Worm (Caenorhabditis elegans) whole organism, L4/young adult: Measurements from ENCODE around the gene trp-2.

ENCODE experiments used
- W03F9.2 ChIP-seq: fragments of 150-350 bp; optimal IDR thresholded peaks from 2 replicates; lab custom pipeline; 2014; ENCODE audit warnings: missing biosample characterization, missing genetic modification characterization
- dao-5 ChIP-seq: sonication (generic microtip); optimal IDR thresholded peaks from 2 replicates; lab custom pipeline; 2016; ENCODE audit warnings: missing genotype, missing genetic modification characterization, moderate library complexity, missing compliant biosample characterization
- him-1 ChIP-seq: sonication (generic microtip); optimal IDR thresholded peaks from 2 replicates; lab custom pipeline; 2016; ENCODE audit warnings: missing genotype, missing genetic modification reagents, missing genetic modification characterization, missing compliant biosample characterization

trp-2 gene

DNA sequence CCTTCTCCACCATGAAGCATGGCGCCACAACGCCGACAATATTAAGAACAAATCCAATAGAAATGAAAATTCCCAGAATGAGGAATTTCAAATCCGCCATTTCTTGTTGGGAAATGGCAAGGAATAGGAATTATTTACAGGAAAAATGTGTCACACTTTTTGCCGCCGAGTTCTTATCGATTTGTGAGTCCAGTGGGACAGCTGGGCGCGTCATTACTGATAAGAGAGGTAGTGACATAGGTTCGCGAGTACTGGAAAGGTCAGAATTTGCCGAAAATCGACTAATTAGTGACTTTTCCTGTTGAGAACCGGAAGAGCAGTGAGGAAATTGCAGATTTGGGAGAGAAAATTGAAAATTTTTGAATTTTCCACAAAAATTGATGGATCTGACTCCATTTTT, 36.6 kb downstream of the trp-2 start:
- TF ChIP-seq dao-5 (tag; lab: Kevin White, UChicago) (no peak), him-1 (tag; lab: Kevin White, UChicago) (no peak), W03F9.2 (no peak)

DNA sequence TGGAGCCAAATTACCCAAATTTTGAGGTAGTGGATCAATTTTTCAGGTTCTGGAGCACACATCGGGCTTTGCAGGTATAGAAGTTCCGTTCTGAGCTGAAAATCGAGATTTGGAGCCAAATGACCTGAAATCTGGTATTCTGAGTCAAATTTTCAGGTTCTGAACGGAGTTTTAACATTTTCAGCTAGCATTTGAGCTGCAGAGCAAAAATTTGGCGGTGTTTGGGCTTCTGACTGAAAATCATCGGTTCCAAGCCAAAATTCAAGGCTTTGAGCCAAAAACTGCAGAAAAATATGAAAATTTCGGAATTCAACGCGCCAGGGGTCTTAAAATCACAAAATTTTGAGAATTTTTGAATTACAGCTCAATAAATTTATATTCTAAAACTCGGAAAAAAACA, 39.3 kb downstream of the trp-2 start, which contains the start of the genes clc-26 and E_BE45912.2:
TSS of gene clc-26 (minus strand) at position 101 of the 400 bp plus-strand sequence.
TSS of gene E_BE45912.2 (minus strand) at position 139 of the 400 bp plus-strand sequence.
- TF ChIP-seq dao-5 (tag; lab: Kevin White, UChicago) (no peak), him-1 (tag; lab: Kevin White, UChicago) (no peak), W03F9.2 (no peak)

DNA sequence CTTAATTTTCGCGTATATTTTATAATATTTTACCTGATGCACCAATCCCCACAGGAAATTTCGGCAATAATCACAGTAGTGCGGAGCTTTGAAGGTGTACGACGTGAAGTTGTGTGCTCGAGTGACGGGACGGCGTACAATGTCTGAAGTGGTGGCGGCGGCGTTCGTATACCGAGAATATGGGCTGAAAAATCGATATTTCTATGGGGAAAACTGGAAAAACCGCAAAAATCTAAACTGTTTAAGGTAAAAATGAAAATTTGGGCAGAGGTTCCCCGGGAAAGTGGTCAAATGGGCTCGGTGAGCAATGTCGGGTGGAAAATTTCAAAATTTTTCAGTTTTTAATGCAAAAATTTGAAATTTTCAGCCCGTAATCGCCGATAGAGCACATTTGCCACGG, 43.2 kb downstream of the trp-2 start:
- TF ChIP-seq W03F9.2 (no peak), dao-5 (tag; lab: Kevin White, UChicago) (no peak), him-1 (tag; lab: Kevin White, UChicago) (no peak)

DNA sequence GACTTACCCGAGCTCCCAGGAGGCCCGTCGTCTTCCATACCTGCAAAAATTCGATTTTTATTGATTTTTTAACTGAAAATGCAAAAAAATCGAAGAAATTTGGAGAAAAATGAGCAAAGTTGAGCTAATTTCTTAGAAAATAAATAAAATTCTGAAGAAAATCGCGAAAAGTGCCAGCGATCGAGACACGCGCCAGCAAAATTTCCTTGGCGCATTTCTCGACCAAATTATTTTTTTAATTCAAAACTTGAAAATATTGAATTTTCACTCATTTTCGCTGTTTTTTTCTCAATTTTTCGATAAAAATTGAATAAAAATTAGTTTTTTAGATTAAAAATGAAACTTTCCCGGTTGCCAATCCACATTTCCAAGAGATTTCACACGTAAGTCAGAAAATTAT, 45.5 kb downstream of the trp-2 start, which contains the start of the genes chin-1 and BE0003N10.1:
TSS of gene chin-1 (minus strand) at position 40 of the 400 bp plus-strand sequence.
TSS of gene BE0003N10.1 (plus strand) at position 320 of the 400 bp plus-strand sequence.
- TF ChIP-seq dao-5 (tag; lab: Kevin White, UChicago) (no peak), W03F9.2 (peak; percentile 45), him-1 (tag; lab: Kevin White, UChicago) (no peak)

DNA sequence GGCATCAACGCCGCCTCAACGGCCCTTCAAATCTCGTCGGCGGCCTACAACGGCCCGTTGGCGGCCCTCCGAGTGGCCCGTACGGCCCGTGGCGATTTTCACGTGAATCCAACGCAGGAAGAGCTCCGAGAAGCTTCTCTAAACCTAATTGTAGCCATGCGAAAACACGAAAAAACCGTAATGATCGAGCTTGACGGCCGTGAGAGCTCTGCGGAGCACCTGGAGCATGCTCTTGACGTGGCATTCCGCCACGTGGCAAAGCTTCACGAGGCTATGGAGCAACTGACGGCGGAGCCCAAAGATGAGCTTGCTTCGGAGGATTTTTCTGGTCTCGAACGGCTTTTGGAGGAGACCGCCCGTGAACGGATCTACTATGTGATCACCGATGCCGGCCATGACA, 48.4 kb downstream of the trp-2 start:
- TF ChIP-seq W03F9.2 (no peak), him-1 (tag; lab: Kevin White, UChicago) (no peak), dao-5 (tag; lab: Kevin White, UChicago) (no peak)

DNA sequence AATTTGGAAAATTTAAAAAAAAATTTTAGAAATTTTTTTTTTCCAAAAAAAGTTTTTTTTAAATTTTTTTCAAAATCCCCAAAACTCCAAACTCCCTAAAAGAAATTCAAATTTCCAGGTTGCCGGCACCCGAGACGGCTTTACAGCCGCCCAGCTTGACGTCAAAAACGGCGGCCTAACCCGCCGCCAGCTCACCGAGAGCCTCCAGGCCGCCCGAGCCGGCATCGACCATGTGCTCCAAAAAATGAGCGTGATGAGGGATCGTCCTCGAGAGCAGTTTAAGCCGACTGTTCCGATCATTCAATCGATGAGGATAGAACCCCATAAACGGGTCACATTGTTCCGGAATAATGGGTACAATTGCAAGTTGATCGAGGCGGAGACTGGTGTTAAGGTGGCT, 52.1 kb downstream of the trp-2 start:
- TF ChIP-seq dao-5 (tag; lab: Kevin White, UChicago) (no peak), him-1 (tag; lab: Kevin White, UChicago) (no peak), W03F9.2 (no peak)
